Fruit fly (Drosophila melanogaster): Measurements from ENCODE around the gene rept.

The rept gene

DNA sequence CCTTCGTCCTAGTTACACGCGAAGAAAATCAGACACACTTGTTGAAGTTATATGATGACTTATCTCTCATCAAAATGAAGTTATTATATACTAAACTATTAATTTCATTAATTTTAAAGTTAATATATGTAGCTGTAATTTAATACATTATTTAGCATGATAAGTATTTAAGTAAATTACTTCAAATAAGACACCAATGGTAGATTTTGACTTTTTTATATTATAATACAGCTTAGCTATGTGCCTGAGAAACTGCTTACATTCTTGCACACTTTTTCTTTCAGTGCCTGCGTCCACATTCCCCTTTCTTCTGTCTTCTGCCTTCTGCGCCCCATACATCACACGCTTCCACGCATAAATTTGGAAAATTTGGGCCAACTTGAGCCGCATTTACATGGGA lies 3.5 kb upstream of the rept start (continued):
- TF ChIP-seq CG13424 (tag; optimal IDR thresholded peaks at IDR 0.05) (peak; percentile 26), dmrt99B (tag; optimal IDR thresholded peaks at IDR 0.05) (peak; percentile 66), Hr51 (GFP tag; optimal IDR thresholded peaks at IDR 0.05) (peak in 1 of 2 experiments; percentile 56), nmo (GFP tag; optimal IDR thresholded peaks at IDR 0.05) (peak; percentile 46), CG30403 (GFP tag; optimal IDR thresholded peaks at IDR 0.05) (peak; percentile 25), Blimp-1 (GFP tag; optimal IDR thresholded peaks at IDR 0.05) (peak; percentile 46), CG10321 (GFP tag; IDR thresholded peaks at IDR 0.05) (no peak), CG14014 (GFP tag; IDR thresholded peaks at IDR 0.05) (0 out of 2 replicates have a peak, but pooled peaks have one; percentile 10), onecut (GFP tag; IDR thresholded peaks at IDR 0.05) (no peak), CG4820 (GFP tag; optimal IDR thresholded peaks at IDR 0.05) (peak; percentile 11), crol (GFP tag; IDR thresholded peaks at IDR 0.05) (no peak), pros (GFP tag; optimal IDR thresholded peaks at IDR 0.05) (no peak), hbn (GFP tag; IDR thresholded peaks at IDR 0.05; ENCODE audit: partially characterized antibody) (no peak), lmd (GFP tag; IDR thresholded peaks at IDR 0.05) (0 out of 2 replicates have a peak, but pooled peaks have one; percentile 12), Chrac-16 (GFP tag; optimal IDR thresholded peaks at IDR 0.05) (no peak), org-1 (GFP tag; optimal IDR thresholded peaks at IDR 0.05) (no peak), vvl (GFP tag; IDR thresholded peaks at IDR 0.05) (0 out of 2 replicates have a peak, but pooled peaks have one; percentile 13), twi (tag; optimal IDR thresholded peaks at IDR 0.05) (no peak), Lim3 (GFP tag; IDR thresholded peaks at IDR 0.05) (no peak), CG12942 (GFP tag; optimal IDR thresholded peaks at IDR 0.05) (no peak), row (GFP tag; IDR thresholded peaks at IDR 0.05) (peak; percentile 43; the same call in 2 of the 3 replicates), CG7556 (GFP tag; optimal IDR thresholded peaks at IDR 0.05) (peak; percentile 67), dmrt11E (tag; optimal IDR thresholded peaks at IDR 0.05) (peak; percentile 1), crc (GFP tag; optimal IDR thresholded peaks at IDR 0.05) (no peak), CG11398 (GFP tag; optimal IDR thresholded peaks at IDR 0.05) (no peak), CG10979 (tag; optimal IDR thresholded peaks at IDR 0.05) (peak; percentile 53), ab (GFP tag; optimal IDR thresholded peaks at IDR 0.05) (no peak), CG18599 (GFP tag; optimal IDR thresholded peaks at IDR 0.05) (peak; percentile 58), CG17829 (tag; optimal IDR thresholded peaks at IDR 0.05) (peak; percentile 17), CG14965 (GFP tag; optimal IDR thresholded peaks at IDR 0.05; ENCODE audit: borderline replicate concordance) (no peak), gsb (GFP tag; IDR thresholded peaks at IDR 0.05) (no peak), Oli (tag; optimal IDR thresholded peaks at IDR 0.05) (peak; percentile 46), CG8924 (tag; optimal IDR thresholded peaks at IDR 0.05) (peak; percentile 50), her (GFP tag; optimal IDR thresholded peaks at IDR 0.05) (no peak), CG12104 (GFP tag; optimal IDR thresholded peaks at IDR 0.05) (no peak), HLH3B (GFP tag; IDR thresholded peaks at IDR 0.05) (no peak), PHDP (tag; optimal IDR thresholded peaks at IDR 0.05) (peak; percentile 36), Meics (GFP tag; optimal IDR thresholded peaks at IDR 0.05) (peak; percentile 33), Xbp1 (GFP tag; optimal IDR thresholded peaks at IDR 0.05) (peak; percentile 12), D19A (tag; optimal IDR thresholded peaks at IDR 0.05) (peak; percentile 44), cwo (GFP tag; optimal IDR thresholded peaks at IDR 0.05) (peak; percentile 28), CG6854 (GFP tag; optimal IDR thresholded peaks at IDR 0.05) (peak; percentile 15), ATbp (GFP tag; optimal IDR thresholded peaks at IDR 0.05) (peak; percentile 1), Ssrp (tag; optimal IDR thresholded peaks at IDR 0.05) (peak; percentile 18), nau (GFP tag; optimal IDR thresholded peaks at IDR 0.05) (no peak), sc (optimal IDR thresholded peaks at IDR 0.05) (no peak), sc (GFP tag; optimal IDR thresholded peaks at IDR 0.05) (peak; percentile 9), Hmr (GFP tag; optimal IDR thresholded peaks at IDR 0.05) (peak; percentile 33), Med (GFP tag) (peak; percentile 60), gem (tag; optimal IDR thresholded peaks at IDR 0.05) (peak; percentile 69)

All from whole organism, embryonic.